Worm (Caenorhabditis elegans) whole organism, midembryonic: ENCODE data around the gene math-23.

Experiments used
- T22C8.4 ChIP-seq: fragments of 200-800 bp; sonication (Bioruptor generic); IDR thresholded peaks from 2 replicates; pipeline ENCODE4 v1.3.6; 2022; ENCODE audit warnings: missing genetic modification characterization, missing compliant biosample characterization
- flt-1 ChIP-seq: fragments of 200-800 bp; sonication (Bioruptor generic); IDR thresholded peaks from 2 replicates; pipeline ENCODE4 v1.3.6; 2022; ENCODE audit warnings: missing genetic modification characterization, missing compliant biosample characterization
- ref-1 ChIP-seq: fragments of 200-800 bp; sonication (Bioruptor generic); conservative IDR thresholded peaks from 2 replicates; pipeline ENCODE4 v1.3.6; 2022; ENCODE audit warnings: missing genetic modification reagents, missing genetic modification characterization, missing compliant biosample characterization
- ztf-23 ChIP-seq: fragments of 200-800 bp; sonication (Bioruptor generic); IDR thresholded peaks from 2 replicates; pipeline ENCODE4 v1.3.6; 2022; ENCODE audit warnings: missing genetic modification reagents, missing genetic modification characterization, missing compliant biosample characterization

ce11 chrII:1852503-1852902 lies 49.6 kb upstream of the math-23 start, which contains the start of gene C52E2.2:
- no peak for TF ChIP-seq ztf-23
- TF ChIP-seq T22C8.4 (GFP tag; lab: Robert Waterston, UW): no peak
- no peak for TF ChIP-seq ref-1 (GFP tag; lab: Robert Waterston, UW)
- no peak for TF ChIP-seq flt-1 (GFP tag; lab: Robert Waterston, UW)
